Fruit fly (Drosophila melanogaster) Kc167 (cell line): ENCODE data around the gene CG6059.

Experiments
- Myc ChIP-seq: fragments of >200 bp; optimal IDR thresholded peaks from 2 replicates; lab custom pipeline; 2017; ENCODE audit warnings: missing external identifiers
- h ChIP-seq: fragments of >200 bp; optimal IDR thresholded peaks from 3 replicates; lab custom pipeline; 2018; ENCODE audit warnings: missing external identifiers
- insv ChIP-seq: fragments of >200 bp; optimal IDR thresholded peaks from 3 replicates; lab custom pipeline; 2018; ENCODE audit warnings: missing external identifiers
- psq ChIP-seq: fragments of >200 bp; optimal IDR thresholded peaks from 2 replicates; lab custom pipeline; 2017; ENCODE audit warnings: missing external identifiers
- ttk ChIP-seq: sonication (Bioruptor generic); optimal IDR thresholded peaks from 2 replicates; lab custom pipeline; 2017; ENCODE audit warnings: missing external identifiers

DNA sequence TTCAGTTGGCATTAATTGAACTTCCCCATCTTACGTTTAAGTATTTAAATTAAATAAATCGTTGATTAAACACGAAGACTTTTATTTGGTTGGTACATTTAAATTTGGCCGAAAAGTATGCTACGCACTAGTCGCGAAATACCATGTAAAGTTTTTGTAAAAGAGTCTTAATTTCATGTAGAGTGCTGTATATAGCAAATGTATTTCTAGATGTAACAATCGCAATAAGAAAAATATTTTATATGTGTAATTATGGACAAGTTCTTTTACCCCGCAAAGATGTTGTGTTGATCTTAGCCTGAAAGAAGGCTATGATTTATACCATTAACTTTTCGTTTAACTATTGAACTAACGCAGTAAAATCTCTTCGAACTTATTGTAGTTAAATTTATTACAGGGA lies 41.7 kb downstream of the CG6059 start:
- TF ChIP-seq psq (lab: Kevin White, UChicago): no peak
- no peak for TF ChIP-seq h (lab: Kevin White, UChicago)
- TF ChIP-seq ttk (lab: Kevin White, UChicago): no peak
- no peak for TF ChIP-seq insv
- TF ChIP-seq Myc: no peak
